Worm (Caenorhabditis elegans): ENCODE data around the gene Y39F10C.1.

The Y39F10C.1 gene

DNA sequence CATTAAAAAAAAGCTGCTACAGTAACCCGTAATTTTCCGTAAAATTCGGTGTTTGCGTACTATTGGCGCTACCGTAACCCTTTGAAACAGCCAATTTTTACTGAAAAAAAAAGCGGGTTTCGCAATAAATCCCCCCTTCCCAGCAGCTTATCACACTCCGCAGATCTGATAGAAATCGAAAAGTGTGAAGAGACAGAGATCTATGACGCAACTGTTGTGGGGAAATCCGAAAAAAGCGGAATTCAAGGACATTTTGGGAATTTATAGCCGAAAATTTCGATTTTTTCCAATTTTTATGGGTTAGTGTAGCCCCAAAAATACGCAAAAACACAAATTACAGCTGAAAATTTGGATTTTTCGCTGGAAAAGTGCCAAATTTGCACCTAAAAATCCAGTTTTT, 46.5 kb downstream of the Y39F10C.1 start:
- TF ChIP-seq lir-1 (GFP tag; conservative IDR thresholded peaks at IDR 0.05) (no peak), nhr-27 (tag; optimal IDR thresholded peaks at IDR 0.05) (no peak), cebp-1 (GFP tag; IDR thresholded peaks at IDR 0.05) (no peak), cebp-1 (tag; optimal IDR thresholded peaks at IDR 0.05) (peak; percentile 19), Y53F4B.3 (GFP tag; IDR thresholded peaks at IDR 0.05) (no peak), him-1 (tag; optimal IDR thresholded peaks at IDR 0.05) (no peak), ztf-25 (GFP tag; IDR thresholded peaks at IDR 0.05) (no peak), nhr-90 (tag; optimal IDR thresholded peaks at IDR 0.05) (no peak)

DNA sequence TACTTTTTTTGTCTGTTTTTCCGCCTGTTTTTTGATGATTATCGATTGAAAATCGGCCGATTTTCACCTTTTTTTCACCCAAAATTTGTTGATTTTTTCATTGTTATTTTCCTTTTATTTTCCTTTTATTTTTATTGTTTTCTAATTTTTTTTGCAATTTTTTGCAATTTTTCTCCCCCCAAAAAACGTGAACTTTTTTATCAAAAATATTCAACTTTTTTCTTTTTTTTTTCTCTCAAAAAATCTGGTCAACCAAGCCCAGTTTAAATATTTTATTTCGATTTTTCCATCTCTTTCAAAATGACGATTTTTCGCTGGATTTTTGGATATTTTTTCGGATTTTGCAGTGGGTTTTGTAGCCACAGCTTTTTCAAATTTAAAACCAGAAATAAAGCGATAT, 48.1 kb downstream of the Y39F10C.1 start, which contains the start of gene rfip-2:
Gene rfip-2, plus strand, starts transcription at position 301 of the 400 bp plus-strand sequence.
- TF ChIP-seq nhr-80 (tag; optimal IDR thresholded peaks at IDR 0.05) = no peak
- TF ChIP-seq B0261.1 (tag; optimal IDR thresholded peaks at IDR 0.05) = no peak

DNA sequence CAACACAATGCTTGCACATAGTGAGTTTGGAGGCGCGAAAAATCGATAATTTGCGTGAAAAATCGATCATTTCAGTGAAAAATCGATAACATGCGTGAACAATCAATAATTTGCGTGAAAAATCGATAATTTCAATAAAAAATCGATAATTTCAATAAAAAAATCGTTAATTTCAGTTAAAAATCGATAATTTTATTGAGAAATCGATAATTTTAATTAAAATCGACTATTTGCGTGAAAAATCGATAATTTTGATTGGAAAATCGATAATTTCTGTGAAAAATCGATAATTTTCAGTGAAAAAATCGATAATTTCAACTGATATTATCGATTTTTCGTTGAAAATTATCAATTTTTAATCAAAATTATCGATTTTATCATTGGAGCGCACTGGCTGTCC, 48.6 kb downstream of the Y39F10C.1 start:
- TF ChIP-seq bed-1 (GFP tag; IDR thresholded peaks at IDR 0.05) = no peak
- TF ChIP-seq fkh-3 (tag; optimal IDR thresholded peaks at IDR 0.05) = no peak
- no peak for TF ChIP-seq F55B11.4 (tag; optimal IDR thresholded peaks at IDR 0.05; ENCODE audit: borderline replicate concordance, insufficient read depth)
- no peak for TF ChIP-seq pbrm-1 (GFP tag; IDR thresholded peaks at IDR 0.05)
- TF ChIP-seq B0336.3 (GFP tag; IDR thresholded peaks at IDR 0.05) = 0 out of 2 replicates have a peak, but pooled peaks have one; percentile 12
